Worm (Caenorhabditis elegans): ENCODE data around the gene csp-2.

Gene csp-2

ce11 chrIV:6363604-6364003, 56.1 kb downstream of the csp-2 start:
- TF ChIP-seq nhr-77 (tag; optimal IDR thresholded peaks at IDR 0.05) (no peak), egl-27 (tag; optimal IDR thresholded peaks at IDR 0.05) (no peak), ZK546.5 (tag; optimal IDR thresholded peaks at IDR 0.05) (no peak), nhr-43 (tag; optimal IDR thresholded peaks at IDR 0.05; ENCODE audit: poor library complexity, severe bottlenecking) (no peak), unc-39 (tag; optimal IDR thresholded peaks at IDR 0.05) (no peak), elt-1 (tag; optimal IDR thresholded peaks at IDR 0.05) (no peak), ama-1 (optimal IDR thresholded peaks at IDR 0.05) (no peak), zag-1 (tag; optimal IDR thresholded peaks at IDR 0.05) (no peak), sea-2 (GFP tag; optimal IDR thresholded peaks at IDR 0.05) (no peak), ceh-9 (tag; optimal IDR thresholded peaks at IDR 0.05) (no peak), snpc-4 (tag; optimal IDR thresholded peaks at IDR 0.05) (no peak)

- TF ChIP-seq lin-15B (tag; optimal IDR thresholded peaks at IDR 0.05) (no peak), fos-1 (tag; optimal IDR thresholded peaks at IDR 0.05) (no peak), nhr-12 (tag; optimal IDR thresholded peaks at IDR 0.05) (no peak), ceh-16 (tag; optimal IDR thresholded peaks at IDR 0.05) (no peak), ztf-4 (tag; optimal IDR thresholded peaks at IDR 0.05) (no peak), ama-1 (optimal IDR thresholded peaks at IDR 0.05) (no peak), snpc-4 (tag; optimal IDR thresholded peaks at IDR 0.05) (no peak), eor-1 (tag; optimal IDR thresholded peaks at IDR 0.05) (no peak), nhr-77 (tag; optimal IDR thresholded peaks at IDR 0.05) (no peak), nhr-76 (tag; optimal IDR thresholded peaks at IDR 0.05) (no peak), elt-1 (tag; optimal IDR thresholded peaks at IDR 0.05) (no peak), elt-3 (tag; optimal IDR thresholded peaks at IDR 0.05) (no peak), nhr-67 (tag; optimal IDR thresholded peaks at IDR 0.05) (no peak), ceh-82 (tag; optimal IDR thresholded peaks at IDR 0.05) (no peak), nhr-237 (tag; optimal IDR thresholded peaks at IDR 0.05) (no peak), tbx-2 (tag; optimal IDR thresholded peaks at IDR 0.05) (no peak), daf-12 (tag; optimal IDR thresholded peaks at IDR 0.05) (no peak), unc-39 (tag; optimal IDR thresholded peaks at IDR 0.05) (no peak), fkh-2 (tag; optimal IDR thresholded peaks at IDR 0.05) (no peak)
Measured at ce11 chrIV:6365045-6365444, 57.5 kb downstream of the csp-2 start, which contains the start of gene Y73B6BL.270. Gene Y73B6BL.270, plus strand, starts transcription at chrIV:6365345.

Measured in whole organism, L3 larva.